Fruit fly (Drosophila melanogaster) whole organism, embryonic: ENCODE results near the gene CG46412.

Experiments used
- Atf-2 ChIP-seq: fragments of 200-800 bp; sonication (Bioruptor generic); optimal IDR thresholded peaks from 2 replicates; lab custom pipeline; 2016; ENCODE audit warnings: missing biosample characterization, missing genetic modification characterization
- CG10431 ChIP-seq: fragments of 200-800 bp; sonication (Bioruptor generic); optimal IDR thresholded peaks from 3 replicates; lab custom pipeline; 2018; ENCODE audit warnings: missing biosample characterization, mild to moderate bottlenecking, missing genetic modification characterization
- CG11398 ChIP-seq: fragments of 200-800 bp; sonication (Bioruptor generic); optimal IDR thresholded peaks from 2 replicates; lab custom pipeline; 2016; ENCODE audit warnings: missing biosample characterization, missing genetic modification characterization
- CG11456 ChIP-seq: fragments of 200-800 bp; sonication (Bioruptor generic); IDR thresholded peaks from 3 replicates; pipeline ENCODE4 v1.3.6; 2022; ENCODE audit warnings: missing biosample characterization, missing genetic modification characterization
- CG11504 ChIP-seq: fragments of 200-800 bp; sonication (Bioruptor generic); optimal IDR thresholded peaks from 3 replicates; lab custom pipeline; 2019; ENCODE audit warnings: missing biosample characterization, mild to moderate bottlenecking, missing genetic modification characterization, moderate library complexity
- CG12659 ChIP-seq: fragments of 200-800 bp; sonication (Bioruptor generic); optimal IDR thresholded peaks from 3 replicates; lab custom pipeline; 2017; ENCODE audit warnings: mild to moderate bottlenecking, missing biosample characterization, missing genetic modification reagents, missing genetic modification characterization
- CG13624 ChIP-seq: fragments of 200-800 bp; sonication (Bioruptor generic); optimal IDR thresholded peaks from 2 replicates; lab custom pipeline; 2016; ENCODE audit warnings: missing biosample characterization, missing genetic modification characterization
- CG17612 ChIP-seq: fragments of 200-800 bp; sonication (Bioruptor generic); IDR thresholded peaks from 2 replicates; pipeline ENCODE4 v1.3.6; 2022; ENCODE audit warnings: missing biosample characterization, missing genetic modification characterization
- CG32772 ChIP-seq: fragments of 200-800 bp; sonication (Bioruptor generic); IDR thresholded peaks from 2 replicates; pipeline ENCODE4 v1.3.6; 2022; ENCODE audit warnings: missing biosample characterization, missing genetic modification characterization
- CG42726 ChIP-seq: fragments of 200-800 bp; sonication (Bioruptor generic); IDR thresholded peaks from 2 replicates; pipeline ENCODE4 v1.3.6; 2022; ENCODE audit warnings: missing biosample characterization, missing genetic modification characterization; ENCODE audit not compliant: partially characterized antibody
- CG43689 ChIP-seq: fragments of 200-800 bp; sonication (Bioruptor generic); IDR thresholded peaks from 2 replicates; pipeline ENCODE4 v1.3.6; 2022; ENCODE audit warnings: missing biosample characterization, missing genetic modification characterization
- CG6791 ChIP-seq: fragments of 200-800 bp; sonication (Bioruptor generic); IDR thresholded peaks from 3 replicates; pipeline ENCODE4 v1.3.6; 2022; ENCODE audit warnings: missing biosample characterization, missing genetic modification characterization; ENCODE audit not compliant: partially characterized antibody
- CG7556 ChIP-seq: fragments of 200-800 bp; sonication (Bioruptor generic); optimal IDR thresholded peaks from 2 replicates; lab custom pipeline; 2017; ENCODE audit warnings: missing biosample characterization, mild to moderate bottlenecking, missing genetic modification characterization
- CG8089 ChIP-seq: fragments of 200-800 bp; sonication (Bioruptor generic); optimal IDR thresholded peaks from 3 replicates; lab custom pipeline; 2016; ENCODE audit warnings: missing biosample characterization, missing genetic modification characterization
- CG8359 ChIP-seq: fragments of 200-800 bp; sonication (Bioruptor generic); optimal IDR thresholded peaks from 2 replicates; lab custom pipeline; 2017; ENCODE audit warnings: missing biosample characterization, mild to moderate bottlenecking, missing genetic modification characterization, borderline replicate concordance
- D ChIP-seq, 2 experiments: fragments of 200-800 bp in 1 of 2; fragments of >200 bp in 1 of 2; sonication (Bioruptor generic) in 1 of 2; optimal IDR thresholded peaks; 2 replicates in 1 of 2; 3 replicates in 1 of 2; lab custom pipeline; 2017; ENCODE audit warnings: mild to moderate bottlenecking in 1 of 2, missing biosample characterization in 1 of 2, missing genetic modification characterization in 1 of 2, missing genetic modification reagents in 1 of 2
- D19B ChIP-seq: fragments of 200-800 bp; sonication (Bioruptor generic); optimal IDR thresholded peaks from 2 replicates; lab custom pipeline; 2017; ENCODE audit warnings: missing biosample characterization, mild to moderate bottlenecking, missing genetic modification characterization
- HHEX ChIP-seq: fragments of 200-800 bp; sonication (Bioruptor generic); optimal IDR thresholded peaks from 3 replicates; lab custom pipeline; 2017; ENCODE audit warnings: missing biosample characterization, mild to moderate bottlenecking, missing genetic modification characterization, missing genetic modification reagents
- Jarid2 ChIP-seq: fragments of 200-800 bp; sonication (Bioruptor generic); optimal IDR thresholded peaks from 3 replicates; lab custom pipeline; 2017; ENCODE audit warnings: mild to moderate bottlenecking, missing biosample characterization, missing genetic modification reagents, missing genetic modification characterization
- Mad ChIP-seq: fragments of 200-800 bp; sonication (Bioruptor generic); optimal IDR thresholded peaks from 2 replicates; lab custom pipeline; 2016; ENCODE audit warnings: missing biosample characterization, missing genetic modification characterization
- Max ChIP-seq: fragments of 200-800 bp; sonication (Bioruptor generic); optimal IDR thresholded peaks from 2 replicates; lab custom pipeline; 2016; ENCODE audit warnings: missing biosample characterization, mild to moderate bottlenecking, missing genetic modification characterization
- NFAT ChIP-seq: fragments of 200-800 bp; sonication (Bioruptor generic); IDR thresholded peaks from 2 replicates; pipeline ENCODE4 v1.3.6; 2022; ENCODE audit warnings: missing biosample characterization, missing genetic modification characterization
- Nf-YB ChIP-seq: fragments of 200-800 bp; sonication (Bioruptor generic); optimal IDR thresholded peaks from 3 replicates; lab custom pipeline; 2019; ENCODE audit warnings: missing biosample characterization, mild to moderate bottlenecking, missing genetic modification characterization, moderate library complexity
- NfI ChIP-seq: fragments of 200-800 bp; sonication (Bioruptor generic); optimal IDR thresholded peaks from 3 replicates; lab custom pipeline; 2018; ENCODE audit warnings: missing biosample characterization, mild to moderate bottlenecking, missing genetic modification characterization, moderate library complexity
- br ChIP-seq: fragments of >200 bp; optimal IDR thresholded peaks from 2 replicates; lab custom pipeline; 2017
- cad ChIP-seq: fragments of >200 bp; optimal IDR thresholded peaks from 2 replicates; lab custom pipeline; 2017; ENCODE audit warnings: missing biosample characterization, missing genetic modification characterization
- cas ChIP-seq: fragments of 200-800 bp; sonication (Bioruptor generic); IDR thresholded peaks from 2 replicates; pipeline ENCODE4 v1.3.6; 2022; ENCODE audit warnings: missing biosample characterization, missing genetic modification characterization
- ems ChIP-seq: fragments of 200-800 bp; sonication (Bioruptor generic); optimal IDR thresholded peaks from 3 replicates; lab custom pipeline; 2016; ENCODE audit warnings: missing biosample characterization, missing genetic modification characterization
- ewg ChIP-seq: fragments of 200-800 bp; sonication (Bioruptor generic); optimal IDR thresholded peaks from 3 replicates; lab custom pipeline; 2017; ENCODE audit warnings: mild to moderate bottlenecking, missing biosample characterization, missing genetic modification reagents, missing genetic modification characterization
- fd3F ChIP-seq: fragments of 200-800 bp; sonication (Bioruptor generic); optimal IDR thresholded peaks from 2 replicates; lab custom pipeline; 2018; ENCODE audit warnings: missing biosample characterization, mild to moderate bottlenecking, missing genetic modification characterization, moderate library complexity
- gem ChIP-seq: fragments of 200-800 bp; sonication (Bioruptor generic); optimal IDR thresholded peaks from 2 replicates; lab custom pipeline; 2019; ENCODE audit warnings: missing biosample characterization, mild to moderate bottlenecking, missing genetic modification characterization, moderate library complexity
- gfzf ChIP-seq: fragments of 200-800 bp; sonication (Bioruptor generic); optimal IDR thresholded peaks from 2 replicates; lab custom pipeline; 2016; ENCODE audit warnings: missing biosample characterization, mild to moderate bottlenecking, missing genetic modification characterization, moderate library complexity
- grau ChIP-seq: fragments of 200-800 bp; optimal IDR thresholded peaks from 3 replicates; lab custom pipeline; 2019; ENCODE audit warnings: missing biosample characterization, mild to moderate bottlenecking, missing genetic modification characterization, moderate library complexity
- hth ChIP-seq: fragments of >200 bp; optimal IDR thresholded peaks from 2 replicates; lab custom pipeline; 2017; ENCODE audit warnings: inconsistent platforms
- ken ChIP-seq: fragments of 200-800 bp; sonication (Bioruptor generic); IDR thresholded peaks from 3 replicates; pipeline ENCODE4 v1.3.6; 2022; ENCODE audit warnings: missing biosample characterization, missing genetic modification characterization
- kni ChIP-seq: fragments of 200-800 bp; sonication (Bioruptor generic); optimal IDR thresholded peaks from 3 replicates; lab custom pipeline; 2017; ENCODE audit warnings: mild to moderate bottlenecking, missing biosample characterization, missing genetic modification reagents, missing genetic modification characterization
- lola ChIP-seq, 3 experiments: fragments of >200 bp in 2 of 3; fragments of 200-800 bp in 1 of 3; sonication (Bioruptor generic) in 1 of 3; optimal IDR thresholded peaks; 2 replicates each; lab custom pipeline; 2017 to 2019; ENCODE audit warnings: missing biosample characterization in 3 of 3, missing genetic modification characterization in 3 of 3, mild to moderate bottlenecking in 1 of 3, moderate library complexity in 1 of 3
- maf-S ChIP-seq: fragments of 200-800 bp; sonication (Bioruptor generic); optimal IDR thresholded peaks from 2 replicates; lab custom pipeline; 2016; ENCODE audit warnings: missing biosample characterization, missing genetic modification characterization
- pan ChIP-seq, 4 experiments: fragments of >200 bp in 3 of 4; fragments of 200-800 bp in 1 of 4; sonication (Bioruptor generic) in 1 of 4; optimal IDR thresholded peaks in 3 of 4; IDR thresholded peaks in 1 of 4; 2 replicates each; pipeline versions ENCODE4 v1.3.6 to Lab custom; 2017 to 2022; ENCODE audit warnings: missing biosample characterization in 2 of 4, missing genetic modification characterization in 2 of 4, mixed read lengths in 1 of 4
- pnt ChIP-seq: fragments of 200-800 bp; sonication (Bioruptor generic); optimal IDR thresholded peaks from 3 replicates; lab custom pipeline; 2016; ENCODE audit warnings: missing biosample characterization, missing genetic modification characterization
- sc ChIP-seq, 3 experiments: fragments of >200 bp in 2 of 3; fragments of 200-800 bp in 1 of 3; sonication (Bioruptor generic) in 1 of 3; optimal IDR thresholded peaks; 2 replicates in 2 of 3; 3 replicates in 1 of 3; lab custom pipeline; 2017; ENCODE audit warnings: mild to moderate bottlenecking in 1 of 3, missing biosample characterization in 1 of 3, missing genetic modification characterization in 1 of 3, missing genetic modification reagents in 1 of 3
- sqz ChIP-seq: fragments of 200-800 bp; sonication (Bioruptor generic); optimal IDR thresholded peaks from 3 replicates; lab custom pipeline; 2018; ENCODE audit warnings: missing biosample characterization, mild to moderate bottlenecking, missing genetic modification characterization
- tap ChIP-seq: fragments of 200-800 bp; optimal IDR thresholded peaks from 3 replicates; lab custom pipeline; 2019; ENCODE audit warnings: missing biosample characterization, mild to moderate bottlenecking, missing genetic modification characterization, moderate library complexity
- twi ChIP-seq: fragments of 200-800 bp; optimal IDR thresholded peaks from 2 replicates; lab custom pipeline; 2019; ENCODE audit warnings: missing biosample characterization, mild to moderate bottlenecking, missing genetic modification characterization, moderate library complexity
- unpg ChIP-seq: fragments of 200-800 bp; sonication (Bioruptor generic); optimal IDR thresholded peaks from 3 replicates; lab custom pipeline; 2018; ENCODE audit warnings: missing biosample characterization, mild to moderate bottlenecking, missing genetic modification characterization, moderate library complexity
- wdn ChIP-seq: fragments of 200-800 bp; sonication (Bioruptor generic); IDR thresholded peaks from 2 replicates; pipeline ENCODE4 v1.3.6; 2022; ENCODE audit warnings: missing biosample characterization, missing genetic modification characterization

CG46412 gene

dm6 chr3L:11561946-11562760 lies 1.7 kb downstream of the CG46412 start, which contains the start of the genes CG7394 and Mob2 (continued):
- TF ChIP-seq ken (GFP tag; lab: Robert Waterston, UW) (peak; percentile 93), fd3F (GFP tag; lab: Kevin White, UChicago) (peak; percentile 90), pnt (GFP tag; lab: Kevin White, UChicago) (peak; percentile 37), pan (optimal IDR thresholded peaks at IDR 0.05; lab: Kevin White, UChicago) (no peak), pan (GFP tag; optimal IDR thresholded peaks at IDR 0.05 in 1 of 2, IDR thresholded peaks at IDR 0.05 in 1 of 2) (peak; percentile 56 to 91), CG12659 (GFP tag; lab: Kevin White, UChicago) (peak; percentile 92), CG17612 (GFP tag; lab: Robert Waterston, UW) (peak; percentile 84), Mad (peak; percentile 84), CG10431 (GFP tag; lab: Kevin White, UChicago) (peak; percentile 44), HHEX (peak; percentile 80), D19B (GFP tag; lab: Kevin White, UChicago) (peak; percentile 27), grau (tag; lab: Kevin White, UChicago) (peak; percentile 90), Jarid2 (GFP tag; lab: Kevin White, UChicago) (peak; percentile 30), sc (optimal IDR thresholded peaks at IDR 0.05; lab: Kevin White, UChicago) (no peak), sc (GFP tag; optimal IDR thresholded peaks at IDR 0.05; lab: Kevin White, UChicago) (peak; percentile 65), cas (GFP tag; lab: Robert Waterston, UW) (peak; percentile 68), Nf-YB (GFP tag; lab: Kevin White, UChicago) (peak; percentile 73), Atf-2 (peak; percentile 53), CG8359 (GFP tag; lab: Kevin White, UChicago) (peak; percentile 38), lola (GFP tag; optimal IDR thresholded peaks at IDR 0.05; lab: Kevin White, UChicago) (peak in 1 of 3 experiments; percentile 85), unpg (GFP tag; lab: Kevin White, UChicago) (peak; percentile 88), CG8089 (GFP tag; lab: Kevin White, UChicago) (peak; percentile 37), CG32772 (GFP tag; lab: Robert Waterston, UW) (peak; percentile 91), D (optimal IDR thresholded peaks at IDR 0.05; lab: Kevin White, UChicago) (peak; percentile 63), D (GFP tag; optimal IDR thresholded peaks at IDR 0.05; lab: Kevin White, UChicago) (peak; percentile 70), CG6791 (GFP tag; lab: Robert Waterston, UW) (peak; percentile 86), Max (GFP tag; lab: Kevin White, UChicago) (peak; percentile 91), CG11456 (GFP tag; lab: Robert Waterston, UW) (peak; percentile 93), NfI (GFP tag; lab: Kevin White, UChicago) (peak; percentile 83), CG13624 (GFP tag; lab: Kevin White, UChicago) (peak; percentile 81), CG43689 (GFP tag; lab: Robert Waterston, UW) (peak; percentile 53; the same call in 1 of the 2 replicates), hth (lab: Kevin White, UChicago) (no peak), br (lab: Kevin White, UChicago) (no peak), CG11398 (GFP tag; lab: Kevin White, UChicago) (no peak), NFAT (peak; percentile 91), CG7556 (peak; percentile 85), maf-S (GFP tag; lab: Kevin White, UChicago) (no peak), ems (peak; percentile 83), kni (GFP tag; lab: Kevin White, UChicago) (peak; percentile 20), gem (peak; percentile 94), CG11504 (peak; percentile 89), ewg (GFP tag; lab: Kevin White, UChicago) (peak; percentile 98), wdn (GFP tag; lab: Robert Waterston, UW) (peak; percentile 93), twi (tag; lab: Kevin White, UChicago) (peak; percentile 80), tap (tag; lab: Kevin White, UChicago) (peak; percentile 91), cad (no peak), gfzf (GFP tag; lab: Kevin White, UChicago) (peak; percentile 42), sqz (GFP tag; lab: Kevin White, UChicago) (peak; percentile 44), CG42726 (GFP tag; lab: Robert Waterston, UW) (no peak; the same call in 1 of the 2 replicates)
